Fruit fly (Drosophila melanogaster): ENCODE data around the gene CG9008.
A peak's percentile ranks its signal among the peaks of the same experiment; 100 is the strongest.

CG9008 gene

dm6 chr2L:13780109-13780947 is at the start of gene CG9008, which contains the start of gene p38b:
CG9008 (minus strand) TSS chr2L:13780165.
p38b (plus strand) TSS chr2L:13780689.
- TF ChIP-seq CG8478 (optimal IDR thresholded peaks at IDR 0.05): no peak
- peak in 1 of 2 experiments; percentile 15 for TF ChIP-seq CTCF (optimal IDR thresholded peaks at IDR 0.05)

DNA sequence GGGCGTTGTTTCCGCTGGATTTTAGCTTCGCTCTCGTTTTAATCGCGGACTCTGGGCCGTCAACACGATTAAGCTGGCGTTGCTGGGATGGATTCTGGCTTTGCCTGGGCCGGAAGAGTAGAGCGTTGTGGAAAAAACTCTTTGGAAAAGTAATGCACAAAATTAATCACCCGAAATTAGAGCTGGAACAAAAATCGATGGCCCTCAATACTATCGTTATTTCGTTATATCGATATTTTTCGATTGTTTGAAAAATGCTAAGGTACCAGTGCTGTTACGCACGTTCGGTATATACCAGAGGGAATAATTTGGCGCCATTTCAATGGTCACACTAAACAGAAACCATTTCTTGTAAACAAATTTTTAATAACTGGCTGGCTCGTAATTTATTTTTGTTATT is 49.6 kb upstream of the CG9008 start, which contains the start of the genes Arpc1 and Orc5:
TSS of gene Arpc1 (minus strand) at position 202 of the 400 bp plus-strand sequence.
TSS of gene Orc5 (plus strand) at position 298 of the 400 bp plus-strand sequence.
- TF ChIP-seq CTCF (optimal IDR thresholded peaks at IDR 0.05) (peak in 1 of 2 experiments; percentile 8), CG8478 (optimal IDR thresholded peaks at IDR 0.05) (no peak)

DNA sequence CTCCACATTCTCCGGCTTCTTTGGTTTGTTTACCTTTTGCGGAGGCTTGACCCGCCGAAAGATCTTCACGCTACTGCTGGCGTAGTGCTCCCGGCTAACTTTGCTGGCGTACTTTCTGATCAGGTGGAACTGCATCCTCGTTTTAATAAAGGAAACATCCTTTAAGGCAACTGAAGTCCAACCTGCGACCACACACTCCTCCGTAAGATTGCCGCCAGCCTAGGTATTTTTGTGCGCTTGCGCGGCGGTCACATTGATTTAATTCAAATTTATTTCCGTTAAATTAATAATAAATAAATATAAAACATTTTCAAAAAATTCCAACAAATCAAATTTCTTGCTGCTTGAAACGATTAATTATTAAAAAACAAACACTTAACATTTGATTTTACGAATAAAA is 47.6 kb upstream of the CG9008 start, which contains the start of gene PolG1:
TSS of gene PolG1 (minus strand) at position 216 of the 400 bp plus-strand sequence.
- no peak for TF ChIP-seq CTCF (optimal IDR thresholded peaks at IDR 0.05)
- no peak for TF ChIP-seq CG8478 (optimal IDR thresholded peaks at IDR 0.05)

DNA sequence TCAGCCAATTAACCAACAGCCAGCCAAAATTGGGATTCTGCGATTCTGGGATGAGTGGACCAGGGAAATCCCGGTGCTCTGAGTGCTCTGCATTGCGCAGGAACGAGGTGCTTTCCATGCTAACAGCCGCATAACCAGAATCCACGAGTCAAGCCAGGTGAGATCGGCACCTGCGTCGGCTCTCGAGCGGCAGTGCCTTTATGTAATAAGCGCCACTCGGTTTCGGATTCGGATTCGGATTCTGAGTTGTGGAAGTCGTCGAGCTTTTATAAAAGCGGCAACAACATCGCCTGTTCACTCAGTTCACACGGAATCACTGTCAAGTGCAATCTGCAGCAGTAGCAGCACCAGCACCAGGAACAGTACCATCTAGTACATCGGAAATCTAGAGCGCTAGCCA is 41.0 kb upstream of the CG9008 start, which contains the start of gene b:
TSS of gene b (plus strand) at position 301 of the 400 bp plus-strand sequence.
- TF ChIP-seq CG8478 (optimal IDR thresholded peaks at IDR 0.05) (no peak), CTCF (optimal IDR thresholded peaks at IDR 0.05) (no peak)

DNA sequence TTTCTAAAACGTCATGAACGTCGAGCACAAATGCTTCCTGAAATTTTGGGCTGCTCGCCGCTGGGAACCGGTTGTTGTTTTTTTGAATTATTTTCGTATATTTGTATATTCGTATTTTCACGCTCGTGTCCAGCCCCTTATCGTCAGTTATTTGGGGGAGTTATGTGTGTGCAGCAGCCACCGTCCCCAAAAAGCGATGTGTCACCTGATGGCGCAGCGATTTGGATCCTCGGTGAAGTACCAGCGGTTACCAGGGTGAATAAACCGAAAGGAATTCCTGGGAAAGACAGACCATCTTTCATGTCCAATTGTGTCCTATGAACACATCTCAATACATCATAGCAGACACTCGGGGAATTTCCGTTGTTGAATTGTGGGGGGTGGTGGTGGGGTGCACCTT is 40.2 kb upstream of the CG9008 start:
- TF ChIP-seq CG8478 (optimal IDR thresholded peaks at IDR 0.05): no peak

DNA sequence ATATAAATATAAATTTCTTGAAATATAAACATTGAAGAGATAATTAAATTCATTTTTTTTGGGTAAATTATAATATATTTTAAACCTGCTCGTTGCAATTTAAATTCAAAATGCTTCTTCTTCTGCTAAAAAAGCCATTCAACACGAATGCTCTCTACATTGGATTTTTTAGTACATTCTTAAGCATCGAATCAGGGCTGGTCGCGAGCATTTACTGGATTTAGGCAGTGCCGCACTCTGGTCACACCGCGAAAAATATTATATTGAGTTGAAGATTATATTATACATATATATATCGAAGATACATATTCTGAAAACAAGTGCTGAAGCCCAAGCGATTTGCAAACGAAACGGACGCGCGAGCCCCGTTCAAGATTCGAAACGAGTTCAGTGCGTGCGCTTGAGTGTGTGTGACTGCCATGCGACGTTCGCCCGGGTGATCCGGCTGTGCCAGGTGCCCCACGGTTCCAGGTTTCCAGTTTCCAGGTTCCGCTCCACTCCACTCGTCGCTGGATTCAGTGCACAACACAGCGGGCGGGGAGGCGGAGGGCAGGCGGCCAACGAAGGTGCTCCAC is 33.7 kb upstream of the CG9008 start, which contains the start of gene Sos:
TSS of gene Sos (plus strand) at position 213 of the 575 bp plus-strand sequence.
- TF ChIP-seq CG8478 (optimal IDR thresholded peaks at IDR 0.05) (no peak), CTCF (optimal IDR thresholded peaks at IDR 0.05) (no peak)

DNA sequence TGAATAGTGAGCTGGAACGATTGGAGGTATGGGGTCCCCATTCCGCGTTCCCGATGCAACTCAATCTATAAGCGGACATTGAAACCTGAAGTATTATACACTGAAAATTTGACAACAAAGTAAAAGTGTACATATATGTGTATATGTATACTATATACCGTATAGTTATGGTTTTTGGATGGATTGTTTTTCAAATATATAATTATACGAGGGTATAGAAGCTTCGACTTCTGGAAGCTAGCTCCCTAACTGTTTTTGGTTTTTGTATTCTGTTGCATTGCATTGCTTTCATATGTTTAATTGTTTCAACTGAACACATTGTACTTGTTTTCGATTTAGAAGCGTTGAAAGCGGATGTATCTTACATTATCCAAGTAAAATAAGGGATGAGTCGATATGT is 33.2 kb upstream of the CG9008 start, which contains the start of gene CG16888:
TSS of gene CG16888 (minus strand) at position 101 of the 400 bp plus-strand sequence.
- TF ChIP-seq CTCF (optimal IDR thresholded peaks at IDR 0.05) (no peak), CG8478 (optimal IDR thresholded peaks at IDR 0.05) (no peak)

- TF ChIP-seq CTCF (optimal IDR thresholded peaks at IDR 0.05) (peak in 1 of 2 experiments; percentile 12), CG8478 (optimal IDR thresholded peaks at IDR 0.05) (no peak)
Observed at dm6 chr2L:13811323-13811722, 31.4 kb upstream of the CG9008 start, which contains the start of the genes Adat1 and CG16865. Adat1 (minus strand) TSS chr2L:13811474. CG16865 (plus strand) TSS chr2L:13811522.

DNA sequence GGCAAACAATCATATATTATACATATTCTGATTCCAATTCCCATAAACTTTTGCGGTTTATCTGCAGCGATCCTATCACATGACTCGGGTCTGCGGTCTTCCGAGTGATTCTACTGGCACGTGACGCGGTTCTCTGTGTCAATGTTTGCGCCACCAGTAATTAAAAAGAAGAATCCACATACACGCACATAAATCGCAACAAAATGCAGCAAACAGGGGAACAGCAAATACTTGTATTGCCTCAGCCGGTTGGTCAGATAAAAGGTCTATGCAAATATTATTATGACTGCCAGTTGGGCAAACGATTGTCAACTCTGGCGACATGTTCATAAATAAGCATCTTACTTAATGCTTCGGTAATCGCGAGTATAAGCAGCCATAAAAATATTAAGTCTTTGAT is 28.0 kb upstream of the CG9008 start:
- TF ChIP-seq CTCF (optimal IDR thresholded peaks at IDR 0.05) (no peak), CG8478 (optimal IDR thresholded peaks at IDR 0.05) (no peak)

- TF ChIP-seq CTCF (optimal IDR thresholded peaks at IDR 0.05): no peak
Observed at dm6 chr2L:13807097-13807496, 27.1 kb upstream of the CG9008 start.

dm6 chr2L:13805170-13805569 is 25.2 kb upstream of the CG9008 start:
- TF ChIP-seq CG8478 (optimal IDR thresholded peaks at IDR 0.05) (no peak), CTCF (optimal IDR thresholded peaks at IDR 0.05) (no peak)

DNA sequence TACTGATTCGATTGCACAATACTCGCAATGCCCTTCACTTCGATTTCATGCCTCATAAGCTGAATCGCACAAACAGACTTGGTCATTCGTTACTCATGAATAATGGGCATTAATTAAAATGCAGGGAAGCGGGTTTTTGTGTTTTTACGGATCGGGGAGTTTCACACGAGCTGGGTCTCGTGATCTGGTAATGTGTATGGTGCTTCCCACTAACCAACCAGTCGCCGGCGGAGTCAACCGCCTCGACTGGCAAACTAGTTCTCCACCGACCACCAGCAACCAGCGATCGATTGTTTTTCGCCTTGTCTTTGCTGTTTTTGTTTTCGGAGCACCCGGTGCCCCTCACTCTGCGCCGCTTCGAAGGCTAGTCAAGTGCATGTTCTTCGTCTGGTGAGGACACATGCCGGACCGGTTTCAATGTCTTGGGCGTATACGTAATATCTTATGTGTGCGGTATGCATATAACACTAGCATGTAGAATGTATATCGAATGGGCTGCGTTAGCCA is 24.6 kb upstream of the CG9008 start:
- TF ChIP-seq CG8478 (optimal IDR thresholded peaks at IDR 0.05) (no peak), CTCF (optimal IDR thresholded peaks at IDR 0.05) (no peak)

DNA sequence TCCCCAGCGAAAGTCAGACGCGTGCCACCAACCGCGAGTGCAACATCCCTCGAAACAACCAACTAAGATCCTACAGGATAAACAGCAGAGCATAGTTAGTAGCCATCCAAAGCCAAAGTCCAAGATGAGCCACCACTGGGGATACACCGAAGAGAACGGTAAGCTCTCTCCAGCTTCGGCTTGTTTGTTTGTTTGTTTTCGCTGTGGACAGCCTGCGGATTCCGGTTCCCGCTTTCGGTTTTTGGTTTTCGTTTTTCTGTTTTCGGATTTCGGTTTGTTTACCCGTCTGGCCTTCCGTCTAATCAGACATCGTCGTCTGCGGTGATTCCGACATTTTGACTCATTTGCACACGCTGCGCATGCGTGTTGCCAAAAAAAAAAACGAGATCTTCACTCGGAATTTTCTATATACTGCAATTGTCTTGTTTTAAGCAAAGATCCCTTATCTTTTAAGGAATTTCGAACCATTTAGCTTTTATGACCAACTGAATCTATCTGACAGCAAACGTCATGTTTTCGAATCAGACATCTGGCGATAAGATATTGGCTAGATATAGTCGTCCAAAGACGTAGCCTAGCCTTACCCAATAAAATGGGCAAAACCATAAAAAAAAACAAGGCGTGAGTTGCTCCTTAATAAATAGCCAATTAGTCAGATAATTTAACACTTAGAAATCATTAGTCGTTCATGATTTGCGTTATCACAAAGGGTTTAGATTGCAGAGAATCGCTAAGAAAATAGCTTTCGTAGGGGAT is 24.0 kb upstream of the CG9008 start:
- TF ChIP-seq CG8478 (optimal IDR thresholded peaks at IDR 0.05): no peak
- no peak for TF ChIP-seq CTCF (optimal IDR thresholded peaks at IDR 0.05)

DNA sequence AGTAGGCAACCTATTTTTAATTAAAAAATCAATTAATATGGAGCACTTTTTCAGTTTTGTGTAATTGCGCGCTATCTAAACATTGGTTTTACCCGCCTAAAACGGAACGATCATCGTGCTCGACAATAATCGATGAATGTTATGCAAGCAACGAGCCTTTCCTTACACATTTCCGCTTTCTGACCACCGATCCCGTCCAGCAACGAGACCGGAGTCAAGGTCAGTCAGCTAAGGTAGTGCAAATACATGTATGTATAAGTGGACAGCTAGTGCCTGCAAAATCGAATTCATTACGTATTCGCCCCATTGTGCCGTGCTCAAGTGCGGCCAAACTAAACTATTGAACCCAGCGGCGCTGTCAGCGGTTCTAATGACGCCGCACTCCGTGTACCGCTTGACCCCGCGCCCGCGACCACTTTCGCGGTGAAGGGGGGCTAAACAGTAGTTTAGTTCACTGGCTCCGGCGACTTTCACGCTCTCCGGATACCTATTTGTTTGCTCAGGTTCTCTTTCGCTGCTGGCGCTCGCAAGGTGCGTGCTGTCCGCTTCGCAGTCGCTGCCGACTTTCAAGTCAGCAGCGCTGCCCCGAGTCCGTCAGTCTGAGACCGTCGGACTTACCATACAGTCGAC is 23.2 kb upstream of the CG9008 start, which contains the start of gene CAH1:
TSS of gene CAH1 (plus strand) at position 595 of the 630 bp plus-strand sequence.
- TF ChIP-seq CG8478 (optimal IDR thresholded peaks at IDR 0.05): no peak
- TF ChIP-seq CTCF (optimal IDR thresholded peaks at IDR 0.05): no peak

Measured in S2 (cell line).